Worm (Caenorhabditis elegans) whole organism, L2 larva: ENCODE measurements around the gene K03A11.4.

Source experiments
- C34F6.9 ChIP-seq: fragments of 150-350 bp; optimal IDR thresholded peaks from 2 replicates; lab custom pipeline; 2014; ENCODE audit warnings: missing biosample characterization, missing genetic modification characterization
- ama-1 ChIP-seq: fragments of 150-350 bp; optimal IDR thresholded peaks from 2 replicates; lab custom pipeline; 2018; ENCODE audit warnings: inconsistent platforms
- ceh-16 ChIP-seq: fragments of 150-350 bp; optimal IDR thresholded peaks from 2 replicates; lab custom pipeline; 2014; ENCODE audit warnings: missing biosample characterization, missing genetic modification characterization
- ceh-82 ChIP-seq: fragments of 150-350 bp; optimal IDR thresholded peaks from 2 replicates; lab custom pipeline; 2014; ENCODE audit warnings: missing biosample characterization, missing genetic modification characterization
- lin-39 ChIP-seq: fragments of 150-350 bp; optimal IDR thresholded peaks from 2 replicates; lab custom pipeline; 2014; ENCODE audit warnings: missing biosample characterization, missing genetic modification reagents, missing genetic modification characterization
- nhr-11 ChIP-seq: fragments of 150-350 bp; optimal IDR thresholded peaks from 2 replicates; lab custom pipeline; 2014; ENCODE audit warnings: missing biosample characterization, missing genetic modification characterization
- nhr-12 ChIP-seq: fragments of 150-350 bp; optimal IDR thresholded peaks from 2 replicates; lab custom pipeline; 2014; ENCODE audit warnings: missing biosample characterization, missing genetic modification characterization
- skn-1 ChIP-seq: sonication (generic microtip); optimal IDR thresholded peaks from 2 replicates; lab custom pipeline; 2017; ENCODE audit warnings: missing biosample characterization, missing genetic modification characterization
- snpc-4 ChIP-seq: fragments of 150-350 bp; optimal IDR thresholded peaks from 2 replicates; lab custom pipeline; 2014; ENCODE audit warnings: missing biosample characterization, missing genetic modification characterization
- unc-55 ChIP-seq: fragments of 150-350 bp; sonication (generic microtip); optimal IDR thresholded peaks from 3 replicates; lab custom pipeline; 2014; ENCODE audit warnings: missing biosample characterization, missing genetic modification reagents, missing genetic modification characterization
- ztf-11 ChIP-seq: sonication (generic microtip); optimal IDR thresholded peaks from 2 replicates; lab custom pipeline; 2017; ENCODE audit warnings: missing biosample characterization, missing genetic modification characterization
- ztf-4 ChIP-seq: fragments of 150-350 bp; optimal IDR thresholded peaks from 2 replicates; lab custom pipeline; 2014; ENCODE audit warnings: missing biosample characterization, missing genetic modification characterization

ce11 chrX:13084273-13084672 is 6.3 kb downstream of the K03A11.4 start, which contains the start of gene R03G8.1:
- no peak for TF ChIP-seq ceh-82 (tag; lab: Kevin White, UChicago)
- TF ChIP-seq ztf-4 (tag; lab: Kevin White, UChicago), result no peak
- TF ChIP-seq C34F6.9 (tag; lab: Kevin White, UChicago), result no peak
- no peak for TF ChIP-seq ceh-16 (tag; lab: Kevin White, UChicago)
- no peak for TF ChIP-seq nhr-12
- TF ChIP-seq ztf-11 (tag; lab: Kevin White, UChicago), result no peak
- TF ChIP-seq skn-1 (tag; lab: Kevin White, UChicago), result no peak
- TF ChIP-seq ama-1 (lab: Kevin White, UChicago), result no peak
- TF ChIP-seq unc-55 (GFP tag; lab: Kevin White, UChicago), result no peak
- TF ChIP-seq nhr-11 (tag; lab: Kevin White, UChicago), result no peak
- no peak for TF ChIP-seq snpc-4 (tag; lab: Kevin White, UChicago)
- TF ChIP-seq lin-39 (tag; lab: Kevin White, UChicago), result no peak
